Fruit fly (Drosophila melanogaster) whole organism, embryonic: ENCODE measurements around the gene CG9961.
A peak's percentile ranks its signal among the peaks of the same experiment; 100 is the strongest.

Source experiments
- Abd-B ChIP-seq: fragments of 200-800 bp; sonication (Bioruptor generic); optimal IDR thresholded peaks from 2 replicates; lab custom pipeline; 2018; ENCODE audit warnings: missing biosample characterization, mild to moderate bottlenecking, missing genetic modification characterization, moderate library complexity
- Asciz ChIP-seq: fragments of 200-800 bp; sonication (Bioruptor generic); optimal IDR thresholded peaks from 2 replicates; lab custom pipeline; 2017; ENCODE audit warnings: missing biosample characterization, mild to moderate bottlenecking, missing genetic modification characterization, missing genetic modification reagents
- CG10366 ChIP-seq: fragments of 200-800 bp; sonication (Bioruptor generic); IDR thresholded peaks from 2 replicates; pipeline ENCODE4 v1.3.6; 2022; ENCODE audit warnings: missing biosample characterization, missing genetic modification characterization
- CG10565 ChIP-seq: fragments of 200-800 bp; sonication (Bioruptor generic); optimal IDR thresholded peaks from 3 replicates; lab custom pipeline; 2016; ENCODE audit warnings: missing biosample characterization, mild to moderate bottlenecking, missing genetic modification characterization
- CG12071 ChIP-seq: fragments of 200-800 bp; sonication (Bioruptor generic); optimal IDR thresholded peaks from 3 replicates; lab custom pipeline; 2018; ENCODE audit warnings: missing biosample characterization, mild to moderate bottlenecking, missing genetic modification characterization
- CG12299 ChIP-seq: fragments of 200-800 bp; sonication (Bioruptor generic); optimal IDR thresholded peaks from 2 replicates; lab custom pipeline; 2018; ENCODE audit warnings: missing biosample characterization, mild to moderate bottlenecking, missing genetic modification characterization
- CG13296 ChIP-seq: fragments of 200-800 bp; sonication (Bioruptor generic); optimal IDR thresholded peaks from 3 replicates; lab custom pipeline; 2018; ENCODE audit warnings: missing biosample characterization, mild to moderate bottlenecking, missing genetic modification characterization
- CG1602 ChIP-seq: fragments of 200-800 bp; sonication (Bioruptor generic); optimal IDR thresholded peaks from 3 replicates; lab custom pipeline; 2016; ENCODE audit warnings: missing biosample characterization, missing genetic modification characterization
- CG16863 ChIP-seq: fragments of 200-800 bp; sonication (Bioruptor generic); optimal IDR thresholded peaks from 3 replicates; lab custom pipeline; 2016; ENCODE audit warnings: missing biosample characterization, missing genetic modification characterization
- CG17385 ChIP-seq: fragments of 200-800 bp; sonication (Bioruptor generic); optimal IDR thresholded peaks from 3 replicates; lab custom pipeline; 2018; ENCODE audit warnings: missing biosample characterization, mild to moderate bottlenecking, missing genetic modification characterization
- CG2889 ChIP-seq: fragments of 200-800 bp; sonication (Bioruptor generic); IDR thresholded peaks from 3 replicates; pipeline ENCODE4 v1.3.6; 2022; ENCODE audit warnings: missing biosample characterization, missing genetic modification characterization
- CG33557 ChIP-seq: fragments of 200-800 bp; sonication (Bioruptor generic); optimal IDR thresholded peaks from 2 replicates; lab custom pipeline; 2019; ENCODE audit warnings: missing biosample characterization, mild to moderate bottlenecking, missing genetic modification characterization, moderate library complexity
- CG34376 ChIP-seq: fragments of 200-800 bp; sonication (Bioruptor generic); optimal IDR thresholded peaks from 2 replicates; lab custom pipeline; 2018; ENCODE audit warnings: missing biosample characterization, mild to moderate bottlenecking, missing genetic modification characterization
- CG4617 ChIP-seq: fragments of 200-800 bp; sonication (Bioruptor generic); optimal IDR thresholded peaks from 3 replicates; lab custom pipeline; 2016; ENCODE audit warnings: missing biosample characterization, missing genetic modification characterization, borderline replicate concordance
- CG4707 ChIP-seq: fragments of 200-800 bp; sonication (Bioruptor generic); optimal IDR thresholded peaks from 2 replicates; lab custom pipeline; 2018; ENCODE audit warnings: missing biosample characterization, mild to moderate bottlenecking, missing genetic modification characterization, moderate library complexity
- CG6683 ChIP-seq: fragments of 200-800 bp; sonication (Bioruptor generic); optimal IDR thresholded peaks from 2 replicates; lab custom pipeline; 2017; ENCODE audit warnings: missing biosample characterization, mild to moderate bottlenecking, missing genetic modification characterization, missing genetic modification reagents
- CG7963 ChIP-seq: fragments of 200-800 bp; sonication (Bioruptor generic); IDR thresholded peaks from 3 replicates; pipeline ENCODE4 v1.3.6; 2022; ENCODE audit warnings: missing biosample characterization, missing genetic modification characterization; ENCODE audit not compliant: partially characterized antibody
- CG7987 ChIP-seq: fragments of 200-800 bp; sonication (Bioruptor generic); optimal IDR thresholded peaks from 2 replicates; lab custom pipeline; 2018; ENCODE audit warnings: missing biosample characterization, mild to moderate bottlenecking, missing genetic modification characterization, moderate library complexity
- CG8281 ChIP-seq: fragments of 200-800 bp; sonication (Bioruptor generic); optimal IDR thresholded peaks from 2 replicates; lab custom pipeline; 2018; ENCODE audit warnings: missing biosample characterization, mild to moderate bottlenecking, missing genetic modification characterization, moderate library complexity
- CG8290 ChIP-seq, 3 experiments: fragments of 200-800 bp; sonication (Bioruptor generic); optimal IDR thresholded peaks; 2 replicates each; lab custom pipeline; 2016 to 2019; ENCODE audit warnings: missing biosample characterization in 3 of 3, missing genetic modification characterization in 3 of 3, mild to moderate bottlenecking in 2 of 3, moderate library complexity in 1 of 3
- CG9215 ChIP-seq: fragments of 200-800 bp; sonication (Bioruptor generic); IDR thresholded peaks from 2 replicates; pipeline ENCODE4 v1.3.6; 2022; ENCODE audit warnings: missing biosample characterization, missing genetic modification characterization
- CG9727 ChIP-seq: fragments of 200-800 bp; sonication (Bioruptor generic); optimal IDR thresholded peaks from 3 replicates; lab custom pipeline; 2017; ENCODE audit warnings: missing biosample characterization, mild to moderate bottlenecking, missing genetic modification characterization
- CTCF ChIP-seq: fragments of 200-800 bp; sonication (Bioruptor generic); optimal IDR thresholded peaks from 2 replicates; lab custom pipeline; 2017; ENCODE audit warnings: missing biosample characterization, mild to moderate bottlenecking, missing genetic modification characterization, moderate library complexity
- Doc3 ChIP-seq: fragments of 200-800 bp; sonication (Bioruptor generic); IDR thresholded peaks from 3 replicates; pipeline ENCODE4 v1.3.6; 2022; ENCODE audit warnings: missing biosample characterization, missing genetic modification characterization; ENCODE audit not compliant: partially characterized antibody
- Dref ChIP-seq: fragments of 200-800 bp; sonication (Bioruptor generic); IDR thresholded peaks from 2 replicates; pipeline ENCODE4 v1.3.6; 2022; ENCODE audit warnings: missing biosample characterization, missing genetic modification characterization
- Fer1 ChIP-seq: fragments of 200-800 bp; sonication (Bioruptor generic); optimal IDR thresholded peaks from 2 replicates; lab custom pipeline; 2017; ENCODE audit warnings: missing biosample characterization, mild to moderate bottlenecking, missing genetic modification characterization
- Lpt ChIP-seq: fragments of >200 bp; optimal IDR thresholded peaks from 2 replicates; lab custom pipeline; 2018; ENCODE audit warnings: missing biosample characterization, missing genetic modification characterization
- NC2α ChIP-seq: fragments of 200-800 bp; sonication (Bioruptor generic); optimal IDR thresholded peaks from 2 replicates; lab custom pipeline; 2016; ENCODE audit warnings: missing biosample characterization, missing genetic modification characterization
- NC2β ChIP-seq: fragments of 200-800 bp; sonication (Bioruptor generic); optimal IDR thresholded peaks from 2 replicates; lab custom pipeline; 2016; ENCODE audit warnings: missing biosample characterization, missing genetic modification characterization
- Nf-YA ChIP-seq: fragments of 200-800 bp; sonication (Bioruptor generic); IDR thresholded peaks from 2 replicates; pipeline ENCODE4 v1.3.6; 2022; ENCODE audit warnings: missing biosample characterization, missing genetic modification characterization
- Poxn ChIP-seq: fragments of 200-800 bp; sonication (Bioruptor generic); IDR thresholded peaks from 2 replicates; pipeline ENCODE4 v1.3.6; 2022; ENCODE audit warnings: missing biosample characterization, missing genetic modification characterization
- Rfx ChIP-seq: fragments of 200-800 bp; sonication (Bioruptor generic); IDR thresholded peaks from 2 replicates; pipeline ENCODE4 v1.3.6; 2022; ENCODE audit warnings: missing biosample characterization, missing genetic modification characterization
- bcd ChIP-seq: fragments of 200-800 bp; sonication (Bioruptor generic); optimal IDR thresholded peaks from 2 replicates; lab custom pipeline; 2017; ENCODE audit warnings: missing biosample characterization, mild to moderate bottlenecking, missing genetic modification characterization
- bigmax ChIP-seq: fragments of 200-800 bp; sonication (Bioruptor generic); optimal IDR thresholded peaks from 2 replicates; lab custom pipeline; 2018; ENCODE audit warnings: missing biosample characterization, mild to moderate bottlenecking, missing genetic modification characterization
- chn ChIP-seq: fragments of 200-800 bp; sonication (Bioruptor generic); optimal IDR thresholded peaks from 2 replicates; lab custom pipeline; 2016; ENCODE audit warnings: missing biosample characterization, missing genetic modification characterization
- corto ChIP-seq: fragments of 200-800 bp; sonication (Bioruptor generic); optimal IDR thresholded peaks from 2 replicates; lab custom pipeline; 2016; ENCODE audit warnings: missing biosample characterization, mild to moderate bottlenecking, missing genetic modification characterization, moderate library complexity
- crc ChIP-seq: fragments of 200-800 bp; sonication (Bioruptor generic); optimal IDR thresholded peaks from 2 replicates; lab custom pipeline; 2016; ENCODE audit warnings: missing biosample characterization, missing genetic modification characterization
- cwo ChIP-seq: fragments of 200-800 bp; sonication (Bioruptor generic); optimal IDR thresholded peaks from 3 replicates; lab custom pipeline; 2017; ENCODE audit warnings: missing biosample characterization, missing genetic modification characterization, mild to moderate bottlenecking, moderate library complexity, missing genetic modification reagents
- dati ChIP-seq: fragments of 200-800 bp; sonication (Bioruptor generic); IDR thresholded peaks from 2 replicates; pipeline ENCODE4 v1.3.6; 2022; ENCODE audit warnings: missing biosample characterization, missing genetic modification characterization
- dimm ChIP-seq: fragments of 200-800 bp; sonication (Bioruptor generic); IDR thresholded peaks from 2 replicates; pipeline ENCODE4 v1.3.6; 2022; ENCODE audit warnings: missing biosample characterization, missing genetic modification characterization
- dm ChIP-seq: fragments of 200-800 bp; sonication (Bioruptor generic); optimal IDR thresholded peaks from 3 replicates; lab custom pipeline; 2016; ENCODE audit warnings: missing biosample characterization, missing genetic modification characterization
- hth ChIP-seq: fragments of >200 bp; optimal IDR thresholded peaks from 2 replicates; lab custom pipeline; 2017; ENCODE audit warnings: inconsistent platforms
- oc ChIP-seq: fragments of 200-800 bp; sonication (Bioruptor generic); optimal IDR thresholded peaks from 2 replicates; lab custom pipeline; 2018; ENCODE audit warnings: missing biosample characterization, mild to moderate bottlenecking, missing genetic modification characterization, moderate library complexity
- pzg ChIP-seq: fragments of 200-800 bp; sonication (Bioruptor generic); optimal IDR thresholded peaks from 3 replicates; lab custom pipeline; 2018; ENCODE audit warnings: missing biosample characterization, mild to moderate bottlenecking, missing genetic modification characterization, moderate library complexity
- sens-2 ChIP-seq: fragments of 200-800 bp; sonication (Bioruptor generic); IDR thresholded peaks from 2 replicates; pipeline ENCODE4 v1.3.6; 2022; ENCODE audit warnings: missing biosample characterization, missing genetic modification characterization
- tna ChIP-seq: fragments of 200-800 bp; sonication (Bioruptor generic); IDR thresholded peaks from 2 replicates; pipeline ENCODE4 v1.3.6; 2022; ENCODE audit warnings: missing biosample characterization, missing genetic modification characterization; ENCODE audit not compliant: partially characterized antibody
- toy ChIP-seq: fragments of 200-800 bp; sonication (Bioruptor generic); IDR thresholded peaks from 2 replicates; pipeline ENCODE4 v1.3.6; 2022; ENCODE audit warnings: missing biosample characterization, missing genetic modification characterization
- unc-4 ChIP-seq: fragments of 200-800 bp; sonication (Bioruptor generic); IDR thresholded peaks from 2 replicates; pipeline ENCODE4 v1.3.6; 2022; ENCODE audit warnings: missing biosample characterization, missing genetic modification characterization; ENCODE audit not compliant: partially characterized antibody
- vvl ChIP-seq: fragments of 200-800 bp; sonication (Bioruptor generic); IDR thresholded peaks from 2 replicates; pipeline ENCODE4 v1.3.6; 2022; ENCODE audit warnings: missing biosample characterization, missing genetic modification characterization

Gene CG9961

DNA sequence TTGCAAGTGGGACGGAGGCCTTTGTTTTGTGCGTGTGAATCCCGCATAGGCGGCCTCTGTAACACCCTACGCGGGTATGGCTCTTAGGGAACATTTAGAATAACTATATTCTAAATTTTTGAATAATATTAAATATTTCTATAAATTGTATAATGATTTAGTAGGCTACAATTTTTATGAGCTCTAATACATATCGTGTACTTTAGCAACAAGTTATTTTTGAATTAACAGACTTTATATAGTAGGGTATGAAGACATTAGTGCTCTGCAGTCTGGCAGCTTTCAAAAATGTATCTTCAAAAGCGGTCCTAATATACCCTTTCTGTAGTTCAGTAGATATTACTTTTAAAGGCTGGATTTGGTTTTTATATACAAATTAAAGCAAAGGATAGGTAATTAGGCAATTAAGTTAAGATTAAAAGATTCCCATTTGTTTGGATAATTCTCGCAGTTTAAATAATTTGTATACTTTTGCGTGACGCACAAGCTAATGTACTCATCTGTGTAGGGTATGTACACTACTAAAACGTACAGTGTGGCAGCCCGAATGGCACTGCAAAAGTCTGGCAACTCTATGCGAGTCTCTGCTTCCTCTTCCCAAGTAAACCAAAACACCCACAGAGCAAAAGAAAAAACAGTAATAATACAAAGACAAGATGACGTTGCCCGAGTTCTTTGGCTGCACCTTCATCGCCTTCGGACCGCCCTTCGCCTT, 21.1 kb upstream of the CG9961 start, which contains the start of the genes Snx21 and aph-1 (continued):
- TF ChIP-seq hth (lab: Kevin White, UChicago) (no peak), tna (GFP tag; lab: Robert Waterston, UW) (no peak), Nf-YA (peak; percentile 48), bcd (GFP tag; lab: Kevin White, UChicago) (peak; percentile 91), Doc3 (GFP tag; lab: Robert Waterston, UW) (no peak), CG7987 (GFP tag; lab: Kevin White, UChicago) (peak; percentile 67), chn (peak; percentile 89), CG33557 (GFP tag; lab: Kevin White, UChicago) (peak; percentile 88), Asciz (GFP tag; lab: Kevin White, UChicago) (peak; percentile 84), dimm (GFP tag; lab: Robert Waterston, UW) (no peak), CG1602 (peak; percentile 92), CG10565 (GFP tag; lab: Kevin White, UChicago) (peak; percentile 54), toy (GFP tag; lab: Robert Waterston, UW) (peak; percentile 78), CG8290 (GFP tag; optimal IDR thresholded peaks at IDR 0.05; lab: Kevin White, UChicago) (peak; percentile 77), CG8290 (tag; optimal IDR thresholded peaks at IDR 0.05; lab: Kevin White, UChicago) (peak; percentile 26 to 61), unc-4 (no peak), CG9727 (GFP tag; lab: Kevin White, UChicago) (peak; percentile 92), CG4617 (GFP tag; lab: Kevin White, UChicago) (peak; percentile 77), CG13296 (peak; percentile 91), CG10366 (GFP tag; lab: Robert Waterston, UW) (peak; percentile 85), CG16863 (GFP tag; lab: Kevin White, UChicago) (peak; percentile 85), NC2α (GFP tag; lab: Kevin White, UChicago) (peak; percentile 79), CG2889 (GFP tag; lab: Robert Waterston, UW) (peak; percentile 76), CG9215 (GFP tag; lab: Robert Waterston, UW) (peak; percentile 89), CG12071 (GFP tag; lab: Kevin White, UChicago) (peak; percentile 63), Fer1 (GFP tag; lab: Kevin White, UChicago) (peak; percentile 93), Dref (GFP tag; lab: Robert Waterston, UW) (peak; percentile 38), NC2β (GFP tag; lab: Kevin White, UChicago) (peak; percentile 77), CG7963 (no peak), vvl (GFP tag; lab: Robert Waterston, UW) (peak; percentile 94), CG4707 (GFP tag; lab: Kevin White, UChicago) (peak; percentile 51), dm (GFP tag; lab: Kevin White, UChicago) (peak; percentile 76), Rfx (GFP tag; lab: Robert Waterston, UW) (peak; percentile 90), CG17385 (GFP tag; lab: Kevin White, UChicago) (peak; percentile 91), CG34376 (GFP tag; lab: Kevin White, UChicago) (peak; percentile 82), CG12299 (peak; percentile 85), CG8281 (tag; lab: Kevin White, UChicago) (peak; percentile 80), cwo (peak; percentile 89), bigmax (no peak), CTCF (GFP tag; lab: Kevin White, UChicago) (peak; percentile 49), Poxn (GFP tag; lab: Robert Waterston, UW) (peak; percentile 54), Abd-B (GFP tag; lab: Kevin White, UChicago) (peak; percentile 93), pzg (peak; percentile 56), sens-2 (GFP tag; lab: Robert Waterston, UW) (peak; percentile 76), CG6683 (GFP tag; lab: Kevin White, UChicago) (peak; percentile 84), Lpt (GFP tag; lab: Kevin White, UChicago) (no peak), crc (GFP tag; lab: Kevin White, UChicago) (peak; percentile 74), corto (GFP tag; lab: Kevin White, UChicago) (peak; percentile 90), oc (tag; lab: Kevin White, UChicago) (peak; percentile 87), dati (GFP tag; lab: Robert Waterston, UW) (no peak; the same call in 1 of the 2 replicates)
